Fruit fly (Drosophila melanogaster): Measurements from ENCODE around the gene Grx1.
A peak's percentile ranks its signal among the peaks of the same experiment; 100 is the strongest.

Gene Grx1

DNA sequence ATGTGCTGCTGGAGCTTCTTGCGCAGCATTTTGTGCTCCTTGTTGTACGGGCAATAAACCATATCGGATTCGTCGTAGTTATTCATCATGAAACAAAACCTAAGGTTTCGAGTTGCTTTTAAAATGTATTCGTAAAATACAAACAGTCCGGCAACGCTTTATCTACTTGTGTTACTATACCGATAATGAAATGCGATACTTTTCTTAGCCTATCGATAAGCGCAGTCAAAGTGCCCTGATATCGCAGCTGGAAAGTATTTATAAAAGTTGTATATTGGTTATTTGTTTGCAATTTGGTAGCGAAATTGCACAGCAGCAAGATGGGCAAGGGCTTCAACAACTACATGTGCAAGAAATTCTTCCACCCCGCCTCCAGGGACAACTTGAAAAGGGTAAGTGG lies 32.4 kb downstream of the Grx1 start, which contains the start of the genes arx and CG6843 (continued):
- TF ChIP-seq Hr78 (GFP tag; optimal IDR thresholded peaks at IDR 0.05) = no peak
- TF ChIP-seq CG14014 (GFP tag; IDR thresholded peaks at IDR 0.05) = no peak
- no peak for TF ChIP-seq CG10431 (GFP tag; optimal IDR thresholded peaks at IDR 0.05)
- no peak for TF ChIP-seq gem (tag; optimal IDR thresholded peaks at IDR 0.05)
- no peak for TF ChIP-seq Meics (GFP tag; optimal IDR thresholded peaks at IDR 0.05)
- TF ChIP-seq CG12659 (GFP tag; optimal IDR thresholded peaks at IDR 0.05) = peak; percentile 72
- no peak for TF ChIP-seq Oaz (GFP tag; IDR thresholded peaks at IDR 0.05)
- no peak for TF ChIP-seq dpn (GFP tag; optimal IDR thresholded peaks at IDR 0.05)
- no peak for TF ChIP-seq Xbp1 (GFP tag; optimal IDR thresholded peaks at IDR 0.05)
- TF ChIP-seq CG9215 (GFP tag; IDR thresholded peaks at IDR 0.05) = no peak
- no peak for TF ChIP-seq kah (GFP tag; optimal IDR thresholded peaks at IDR 0.05)
- TF ChIP-seq Hr51 (GFP tag; optimal IDR thresholded peaks at IDR 0.05) = no peak
- no peak for TF ChIP-seq Trl (optimal IDR thresholded peaks at IDR 0.05)
- no peak for TF ChIP-seq Trl (GFP tag; optimal IDR thresholded peaks at IDR 0.05)
- no peak for TF ChIP-seq usp (GFP tag; optimal IDR thresholded peaks at IDR 0.05)
- no peak for TF ChIP-seq mirr (GFP tag; optimal IDR thresholded peaks at IDR 0.05)
- TF ChIP-seq CHES-1-like (GFP tag; optimal IDR thresholded peaks at IDR 0.05) = peak; percentile 40
- TF ChIP-seq esg (GFP tag; conservative IDR thresholded peaks at IDR 0.05) = no peak
- no peak for TF ChIP-seq ssp (GFP tag; IDR thresholded peaks at IDR 0.05)
- peak; percentile 47 for TF ChIP-seq CG14710 (tag; optimal IDR thresholded peaks at IDR 0.05)
- no peak for TF ChIP-seq Nf-YC (tag; optimal IDR thresholded peaks at IDR 0.05)
- peak; percentile 84 for TF ChIP-seq MBD-R2 (GFP tag; IDR thresholded peaks at IDR 0.05)
- no peak for TF ChIP-seq Gug (GFP tag; IDR thresholded peaks at IDR 0.05)
- no peak for TF ChIP-seq CG18599 (GFP tag; optimal IDR thresholded peaks at IDR 0.05)
- TF ChIP-seq cato (GFP tag; optimal IDR thresholded peaks at IDR 0.05; ENCODE audit: borderline replicate concordance) = no peak
- peak; percentile 93 for TF ChIP-seq zen2 (GFP tag; IDR thresholded peaks at IDR 0.05; ENCODE audit: partially characterized antibody)
- TF ChIP-seq ase (GFP tag; IDR thresholded peaks at IDR 0.05) = no peak
- no peak for TF ChIP-seq Ada2b (GFP tag; IDR thresholded peaks at IDR 0.05)
- no peak for TF ChIP-seq kay (GFP tag; optimal IDR thresholded peaks at IDR 0.05)
- TF ChIP-seq Taf1 (GFP tag; IDR thresholded peaks at IDR 0.05) = no peak
- TF ChIP-seq CG3995 (GFP tag; optimal IDR thresholded peaks at IDR 0.05) = peak; percentile 89
- no peak for TF ChIP-seq CG7556 (GFP tag; optimal IDR thresholded peaks at IDR 0.05)
- no peak for TF ChIP-seq pum (GFP tag; optimal IDR thresholded peaks at IDR 0.05)
- no peak for TF ChIP-seq Poxn (GFP tag; IDR thresholded peaks at IDR 0.05)
- TF ChIP-seq Ravus (GFP tag; IDR thresholded peaks at IDR 0.05) = no peak
- TF ChIP-seq CG10462 (GFP tag; optimal IDR thresholded peaks at IDR 0.05) = no peak
- TF ChIP-seq Blimp-1 (GFP tag; optimal IDR thresholded peaks at IDR 0.05) = no peak
- TF ChIP-seq row (GFP tag; IDR thresholded peaks at IDR 0.05) = peak; percentile 17; the same call in 1 of the 3 replicates
- peak; percentile 6 for TF ChIP-seq CG2712 (tag; optimal IDR thresholded peaks at IDR 0.05)
- TF ChIP-seq ftz-f1 (GFP tag; optimal IDR thresholded peaks at IDR 0.05) = no peak
- no peak for TF ChIP-seq Hr39 (optimal IDR thresholded peaks at IDR 0.05)
- TF ChIP-seq nerfin-2 (GFP tag; IDR thresholded peaks at IDR 0.05; ENCODE audit: partially characterized antibody) = peak; percentile 88
- TF ChIP-seq rib (GFP tag; IDR thresholded peaks at IDR 0.05) = no peak
- no peak for TF ChIP-seq CG3281 (GFP tag; optimal IDR thresholded peaks at IDR 0.05)
- TF ChIP-seq CG12219 (GFP tag; optimal IDR thresholded peaks at IDR 0.05) = no peak
- TF ChIP-seq CG7928 (GFP tag; optimal IDR thresholded peaks at IDR 0.05) = peak; percentile 9
- TF ChIP-seq Sry-β (GFP tag; optimal IDR thresholded peaks at IDR 0.05) = no peak
- no peak for TF ChIP-seq slou (GFP tag; optimal IDR thresholded peaks at IDR 0.05)
- TF ChIP-seq gcm (GFP tag; optimal IDR thresholded peaks at IDR 0.05) = no peak
- TF ChIP-seq chm (GFP tag; IDR thresholded peaks at IDR 0.05) = no peak
- no peak for TF ChIP-seq CG9437 (GFP tag; optimal IDR thresholded peaks at IDR 0.05)
- no peak for TF ChIP-seq MTF-1 (GFP tag; optimal IDR thresholded peaks at IDR 0.05; ENCODE audit: borderline replicate concordance)
